Fruit fly (Drosophila melanogaster): ENCODE measurements around the gene RpS26.
A peak's percentile ranks its signal among the peaks of the same experiment; 100 is the strongest.

RpS26 gene

dm6 chr2L:18477455-18477854 lies 34.4 kb upstream of the RpS26 start:
- no peak for TF ChIP-seq pan (optimal IDR thresholded peaks at IDR 0.05)
- no peak for TF ChIP-seq usp (GFP tag; optimal IDR thresholded peaks at IDR 0.05)
- no peak for TF ChIP-seq psq (optimal IDR thresholded peaks at IDR 0.05)
- no peak for TF ChIP-seq CG8478 (optimal IDR thresholded peaks at IDR 0.05)
- TF ChIP-seq EcR (GFP tag; optimal IDR thresholded peaks at IDR 0.05), result no peak

dm6 chr2L:18469544-18470109 lies 26.6 kb upstream of the RpS26 start:
- no peak for TF ChIP-seq Dll (optimal IDR thresholded peaks at IDR 0.05)
- no peak for TF ChIP-seq usp (GFP tag; optimal IDR thresholded peaks at IDR 0.05)
- TF ChIP-seq CG8478 (optimal IDR thresholded peaks at IDR 0.05), result no peak
- peak; percentile 37 for TF ChIP-seq pan (optimal IDR thresholded peaks at IDR 0.05)
- peak in 1 of 2 experiments; percentile 65 for TF ChIP-seq EcR (GFP tag; optimal IDR thresholded peaks at IDR 0.05)
- TF ChIP-seq psq (optimal IDR thresholded peaks at IDR 0.05), result no peak

dm6 chr2L:18468607-18469015 lies 25.5 kb upstream of the RpS26 start:
- TF ChIP-seq EcR (GFP tag; optimal IDR thresholded peaks at IDR 0.05) (peak; percentile 77 to 98), pan (optimal IDR thresholded peaks at IDR 0.05) (no peak)

dm6 chr2L:18468010-18468409 lies 24.9 kb upstream of the RpS26 start:
- TF ChIP-seq EcR (GFP tag; optimal IDR thresholded peaks at IDR 0.05), result no peak

DNA sequence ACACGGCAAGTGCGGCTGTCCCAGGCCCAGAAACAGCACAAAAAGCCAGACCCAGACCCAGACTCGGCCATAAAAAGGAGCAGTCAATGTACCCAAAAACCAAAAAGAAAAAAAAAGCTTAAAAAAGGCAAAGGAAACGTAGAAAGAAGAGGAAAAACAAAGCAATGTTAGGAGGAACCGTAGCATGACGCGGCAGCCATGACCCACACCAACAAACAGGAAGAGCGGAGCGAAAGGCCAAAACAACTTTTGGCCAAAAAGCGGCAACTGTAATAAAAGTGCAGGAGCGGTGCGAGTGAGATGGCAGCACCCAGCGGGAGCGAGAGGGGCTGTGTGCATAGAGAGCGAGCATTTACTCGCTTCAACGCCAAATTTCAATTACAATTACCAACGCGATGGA lies 24.4 kb upstream of the RpS26 start:
- TF ChIP-seq Dll (optimal IDR thresholded peaks at IDR 0.05) (peak; percentile 35), usp (GFP tag; optimal IDR thresholded peaks at IDR 0.05) (no peak), pan (optimal IDR thresholded peaks at IDR 0.05) (no peak), EcR (GFP tag; optimal IDR thresholded peaks at IDR 0.05) (peak in 1 of 2 experiments; percentile 75), psq (optimal IDR thresholded peaks at IDR 0.05) (no peak)

DNA sequence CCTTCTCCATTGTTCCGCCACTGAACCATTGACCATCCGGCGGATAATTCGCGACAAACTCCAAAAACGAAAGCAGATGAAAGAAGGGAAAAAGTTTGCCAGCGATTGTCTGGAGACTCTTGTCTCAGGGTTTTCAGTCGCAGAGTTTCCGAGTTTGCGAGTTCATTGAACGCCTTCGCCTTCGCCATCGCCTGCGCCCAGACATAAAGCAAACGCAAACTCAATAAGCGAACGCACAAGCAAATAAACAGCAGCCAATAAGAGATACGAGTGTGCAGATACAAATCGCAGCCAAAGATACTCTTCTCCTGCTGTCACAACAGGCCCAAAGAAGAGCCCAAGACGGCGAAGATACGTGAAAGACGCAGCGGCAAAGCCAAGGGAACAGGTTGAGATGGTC lies 23.6 kb upstream of the RpS26 start:
- TF ChIP-seq CG8478 (optimal IDR thresholded peaks at IDR 0.05), result no peak
- TF ChIP-seq EcR (GFP tag; optimal IDR thresholded peaks at IDR 0.05), result peak; percentile 47 to 67

DNA sequence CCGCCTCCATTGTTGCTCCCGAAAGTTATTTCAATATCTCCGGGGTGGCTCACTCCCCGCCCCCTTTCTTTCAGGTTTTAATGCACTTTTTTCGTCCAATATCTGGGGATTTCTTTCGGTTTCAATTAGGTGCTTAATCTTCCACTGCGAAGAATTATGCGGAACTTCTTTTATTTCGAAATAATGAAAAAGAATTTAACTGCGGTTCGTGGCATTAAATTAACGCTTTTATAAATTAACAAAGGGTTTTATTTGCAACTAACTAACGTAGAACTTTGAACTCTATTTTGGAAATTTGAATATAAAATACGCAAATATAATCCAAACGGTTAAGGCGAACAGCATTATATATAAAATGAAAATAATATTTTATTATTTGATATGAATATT lies 23.1 kb upstream of the RpS26 start:
- no peak for TF ChIP-seq usp (GFP tag; optimal IDR thresholded peaks at IDR 0.05)
- TF ChIP-seq EcR (GFP tag; optimal IDR thresholded peaks at IDR 0.05), result no peak
- TF ChIP-seq Dll (optimal IDR thresholded peaks at IDR 0.05), result no peak
- TF ChIP-seq pan (optimal IDR thresholded peaks at IDR 0.05), result no peak
- TF ChIP-seq psq (optimal IDR thresholded peaks at IDR 0.05), result no peak
- no peak for TF ChIP-seq CG8478 (optimal IDR thresholded peaks at IDR 0.05)

DNA sequence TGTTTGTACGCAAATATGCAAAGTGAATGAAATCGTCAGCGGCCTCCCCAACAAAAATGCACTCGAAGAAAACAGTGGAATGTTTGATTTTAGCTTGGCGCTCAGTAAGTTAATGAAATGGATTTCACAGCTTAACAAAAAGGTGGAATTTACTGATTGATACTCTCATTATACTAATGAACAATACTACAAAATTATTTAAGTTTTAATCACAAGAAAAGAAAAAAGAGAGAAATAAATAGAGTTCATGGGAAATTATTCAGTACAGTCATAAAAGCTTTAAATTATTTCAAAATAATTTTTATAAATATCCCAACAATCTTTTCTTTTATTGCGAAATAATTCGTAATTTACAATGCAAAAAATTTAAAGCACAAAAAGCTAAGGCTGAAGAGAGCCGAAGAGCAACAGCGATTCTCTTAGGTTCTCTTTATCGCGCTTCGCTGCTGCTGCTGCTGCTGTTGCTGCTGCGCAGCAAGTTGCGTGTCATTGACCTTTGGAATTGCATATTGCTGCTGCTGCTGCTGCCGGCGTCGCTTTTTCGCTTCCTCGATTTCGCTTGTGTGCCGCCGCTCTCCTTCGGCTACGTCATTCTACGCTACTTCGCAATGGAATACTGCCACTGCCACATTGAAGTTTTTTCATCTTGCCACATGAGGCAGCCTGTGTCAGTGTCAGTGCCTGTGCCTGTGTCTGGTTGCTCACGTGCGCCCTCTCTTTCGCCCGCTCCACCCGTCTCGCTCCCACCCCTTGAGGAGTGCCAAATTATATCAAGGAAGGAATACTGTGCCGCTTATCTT lies 22.5 kb upstream of the RpS26 start:
- TF ChIP-seq EcR (GFP tag; optimal IDR thresholded peaks at IDR 0.05) (peak; percentile 63 to 93), Dll (optimal IDR thresholded peaks at IDR 0.05) (peak; percentile 46), usp (GFP tag; optimal IDR thresholded peaks at IDR 0.05) (no peak)

DNA sequence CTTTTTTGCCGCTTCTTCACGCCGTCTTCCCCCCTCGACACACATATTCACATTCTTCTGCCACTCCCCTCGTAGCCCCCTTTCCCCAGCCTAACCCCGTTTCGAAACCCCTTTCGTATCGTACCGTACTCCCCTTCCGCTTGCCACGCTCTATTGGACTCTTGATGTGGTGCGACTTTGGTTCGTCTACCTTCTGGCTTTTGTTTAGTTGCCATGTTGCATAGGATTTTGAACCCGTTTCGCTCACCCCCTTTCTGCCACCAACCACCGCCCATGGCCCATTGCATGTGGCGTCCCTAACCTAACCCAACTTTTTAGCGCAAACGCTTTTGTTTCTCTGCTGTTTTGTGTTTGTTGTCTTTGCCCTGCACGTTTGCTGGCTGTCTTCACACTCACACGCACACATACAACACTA lies 21.0 kb upstream of the RpS26 start:
- TF ChIP-seq EcR (GFP tag; optimal IDR thresholded peaks at IDR 0.05), result peak; percentile 42 to 97
- TF ChIP-seq CG8478 (optimal IDR thresholded peaks at IDR 0.05), result no peak

dm6 chr2L:18463610-18464009 lies 20.5 kb upstream of the RpS26 start:
- no peak for TF ChIP-seq psq (optimal IDR thresholded peaks at IDR 0.05)
- no peak for TF ChIP-seq usp (GFP tag; optimal IDR thresholded peaks at IDR 0.05)
- TF ChIP-seq Dll (optimal IDR thresholded peaks at IDR 0.05), result no peak
- TF ChIP-seq CG8478 (optimal IDR thresholded peaks at IDR 0.05), result no peak
- no peak for TF ChIP-seq pan (optimal IDR thresholded peaks at IDR 0.05)
- TF ChIP-seq EcR (GFP tag; optimal IDR thresholded peaks at IDR 0.05), result no peak

- TF ChIP-seq EcR (GFP tag; optimal IDR thresholded peaks at IDR 0.05) (peak in 1 of 2 experiments; percentile 84), psq (optimal IDR thresholded peaks at IDR 0.05) (no peak)
Observed at dm6 chr2L:18459698-18460348, 16.7 kb upstream of the RpS26 start.

DNA sequence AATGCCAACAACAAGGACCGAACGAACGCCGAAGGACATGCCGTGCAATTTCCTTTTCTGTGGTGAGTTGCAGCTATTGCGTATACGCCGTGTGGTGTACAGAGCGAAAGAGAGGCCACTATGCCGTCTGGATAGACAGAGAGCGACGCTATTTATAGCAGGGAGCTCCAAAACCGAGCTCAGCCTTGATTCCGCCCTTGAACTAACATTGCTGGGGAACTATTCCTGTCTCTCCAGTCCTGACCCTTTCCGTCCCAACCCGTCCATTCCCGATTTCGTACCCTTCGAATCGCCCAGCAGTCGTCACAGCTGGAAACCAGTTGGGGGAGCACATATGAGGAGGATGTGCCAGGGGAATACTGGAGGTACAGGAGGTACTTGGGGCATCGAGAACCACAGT lies 15.4 kb upstream of the RpS26 start:
- no peak for TF ChIP-seq psq (optimal IDR thresholded peaks at IDR 0.05)
- peak in 1 of 2 experiments; percentile 41 for TF ChIP-seq EcR (GFP tag; optimal IDR thresholded peaks at IDR 0.05)

DNA sequence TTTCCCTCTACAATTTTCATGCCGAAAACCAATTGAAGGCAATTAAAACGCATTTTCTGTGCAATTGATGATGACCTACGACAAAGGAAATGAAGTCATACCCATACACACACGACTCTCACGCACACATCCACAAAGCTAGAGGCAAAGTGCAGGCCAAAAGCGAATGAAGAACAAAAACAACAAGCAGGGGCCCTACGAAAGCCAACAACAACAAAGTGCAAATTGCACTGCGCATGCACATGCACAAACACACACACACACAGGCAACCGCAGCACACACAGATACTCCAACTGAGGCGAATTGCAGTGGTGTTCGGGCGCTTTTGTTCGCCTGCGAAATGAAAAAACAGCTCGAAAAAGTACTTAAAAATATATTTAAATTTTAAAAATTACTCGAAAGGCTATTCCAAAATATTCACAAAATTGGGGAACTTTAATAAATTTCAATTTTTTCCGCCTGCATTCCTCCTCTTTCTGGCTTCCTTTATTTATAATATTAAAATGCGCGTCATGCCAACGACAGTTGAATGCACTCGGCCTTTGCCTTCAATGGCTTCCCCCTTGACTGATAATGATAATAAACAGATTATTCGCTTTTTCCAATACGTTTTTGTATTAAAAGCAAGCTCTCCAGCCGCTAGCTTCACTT lies 14.0 kb upstream of the RpS26 start:
- TF ChIP-seq EcR (GFP tag; optimal IDR thresholded peaks at IDR 0.05), result peak in 1 of 2 experiments; percentile 31
- TF ChIP-seq pan (optimal IDR thresholded peaks at IDR 0.05), result no peak
- TF ChIP-seq usp (GFP tag; optimal IDR thresholded peaks at IDR 0.05), result no peak
- no peak for TF ChIP-seq psq (optimal IDR thresholded peaks at IDR 0.05)

Data from whole organism.